Fruit fly (Drosophila melanogaster) whole organism, embryonic: ENCODE data around the gene Pop2.

ENCODE experiments used
- D19A ChIP-seq: fragments of 200-800 bp; optimal IDR thresholded peaks from 3 replicates; lab custom pipeline; 2019; ENCODE audit warnings: missing biosample characterization, mild to moderate bottlenecking, missing genetic modification characterization, moderate library complexity
- Gug ChIP-seq: fragments of 200-800 bp; sonication (Bioruptor generic); IDR thresholded peaks from 4 replicates; pipeline ENCODE4 v1.3.6; 2022; ENCODE audit warnings: missing biosample characterization, missing genetic modification characterization
- Hmr ChIP-seq: fragments of 200-800 bp; sonication (Bioruptor generic); optimal IDR thresholded peaks from 3 replicates; lab custom pipeline; 2017; ENCODE audit warnings: mild to moderate bottlenecking, missing biosample characterization, missing genetic modification reagents, missing genetic modification characterization
- NK7.1 ChIP-seq: fragments of 200-800 bp; sonication (Bioruptor generic); optimal IDR thresholded peaks from 3 replicates; lab custom pipeline; 2016; ENCODE audit warnings: missing biosample characterization, missing genetic modification characterization
- PHDP ChIP-seq: fragments of 200-800 bp; sonication (Bioruptor generic); optimal IDR thresholded peaks from 3 replicates; lab custom pipeline; 2018; ENCODE audit warnings: missing biosample characterization, mild to moderate bottlenecking, missing genetic modification characterization, moderate library complexity
- chm ChIP-seq: fragments of 200-800 bp; sonication (Bioruptor generic); IDR thresholded peaks from 2 replicates; pipeline ENCODE4 v1.3.6; 2022; ENCODE audit warnings: missing biosample characterization, missing genetic modification characterization
- dmrt11E ChIP-seq: fragments of 200-800 bp; sonication (Bioruptor generic); optimal IDR thresholded peaks from 3 replicates; lab custom pipeline; 2018; ENCODE audit warnings: missing biosample characterization, mild to moderate bottlenecking, missing genetic modification characterization, moderate library complexity
- fu2 ChIP-seq: fragments of 200-800 bp; sonication (Bioruptor generic); optimal IDR thresholded peaks from 2 replicates; lab custom pipeline; 2016; ENCODE audit warnings: missing biosample characterization, missing genetic modification characterization
- lbe ChIP-seq: fragments of 200-800 bp; sonication (Bioruptor generic); optimal IDR thresholded peaks from 2 replicates; lab custom pipeline; 2016; ENCODE audit warnings: missing biosample characterization, mild to moderate bottlenecking, missing genetic modification characterization
- oc ChIP-seq: fragments of 200-800 bp; sonication (Bioruptor generic); optimal IDR thresholded peaks from 2 replicates; lab custom pipeline; 2018; ENCODE audit warnings: missing biosample characterization, mild to moderate bottlenecking, missing genetic modification characterization, moderate library complexity
- otp ChIP-seq: fragments of 200-800 bp; sonication (Bioruptor generic); IDR thresholded peaks from 3 replicates; pipeline ENCODE4, ENCODE4 v1.3.6; 2022; ENCODE audit warnings: missing biosample characterization, missing genetic modification characterization
- sens-2 ChIP-seq: fragments of 200-800 bp; sonication (Bioruptor generic); IDR thresholded peaks from 2 replicates; pipeline ENCODE4 v1.3.6; 2022; ENCODE audit warnings: missing biosample characterization, missing genetic modification characterization
- ssp ChIP-seq: fragments of 200-800 bp; sonication (Bioruptor generic); IDR thresholded peaks from 2 replicates; pipeline ENCODE4 v1.3.6; 2022; ENCODE audit warnings: missing biosample characterization, missing genetic modification characterization

DNA sequence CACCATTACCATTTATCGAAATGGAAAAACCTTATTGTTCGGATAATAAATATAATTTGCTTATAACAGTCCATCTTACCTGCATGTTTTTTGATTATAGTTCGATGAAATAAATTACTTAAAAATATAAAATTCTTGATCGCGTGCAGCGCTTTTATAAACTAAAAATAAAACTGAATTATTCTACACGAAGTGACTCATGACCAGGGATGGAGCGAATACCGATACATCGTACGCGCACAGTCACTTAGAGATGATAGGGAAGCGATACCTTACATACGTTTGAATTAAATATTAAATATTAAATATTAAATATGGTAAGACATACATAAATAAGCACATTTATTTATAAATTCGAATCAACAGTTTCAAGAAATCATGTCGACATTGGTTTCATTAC lies 9.8 kb downstream of the Pop2 start, which contains the start of gene viaf:
- TF ChIP-seq fu2 (no peak), lbe (GFP tag; lab: Kevin White, UChicago) (peak; percentile 48), D19A (tag; lab: Kevin White, UChicago) (no peak), otp (GFP tag; lab: Robert Waterston, UW) (no peak), Hmr (GFP tag; lab: Kevin White, UChicago) (no peak), PHDP (tag; lab: Kevin White, UChicago) (no peak), dmrt11E (peak; percentile 55), sens-2 (GFP tag; lab: Robert Waterston, UW) (no peak), NK7.1 (no peak), Gug (GFP tag; lab: Robert Waterston, UW) (peak; percentile 72; the same call in 3 of the 4 replicates), ssp (GFP tag; lab: Robert Waterston, UW) (no peak), chm (GFP tag; lab: Robert Waterston, UW) (no peak), oc (no peak)
